In genomic region chrII:7139064-7139463, ce11 we compare ENCODE assay signal across 6 worm cellular contexts.
TF ChIP-seq lines count a peak whose summit lies in the region.

No protein-coding gene starts in this region.

TF ChIP-seq in whole organism, L1 larva, 84 proteins besides CTCF, POLR2A, EP300 and RAD21 (continues in another document):
- TF ChIP-seq nhr-90 (tag; optimal IDR thresholded peaks at IDR 0.05; lab: Kevin White, UChicago; ENCODE audit: poor library complexity) (peak; percentile 30), unc-30 (tag; optimal IDR thresholded peaks at IDR 0.05; lab: Kevin White, UChicago) (no peak), vab-15 (tag; optimal IDR thresholded peaks at IDR 0.05; lab: Kevin White, UChicago) (no peak), elt-3 (tag; optimal IDR thresholded peaks at IDR 0.05; lab: Kevin White, UChicago) (peak in 1 of 6 experiments; percentile 1), jun-1 (tag; optimal IDR thresholded peaks at IDR 0.05; lab: Kevin White, UChicago) (no peak), pax-3 (tag; optimal IDR thresholded peaks at IDR 0.05; lab: Kevin White, UChicago) (no peak), efl-3 (GFP tag; optimal IDR thresholded peaks at IDR 0.05; lab: Kevin White, UChicago) (no peak), alr-1 (tag; optimal IDR thresholded peaks at IDR 0.05; lab: Kevin White, UChicago; ENCODE audit: borderline replicate concordance) (no peak), grh-1 (GFP tag; IDR thresholded peaks at IDR 0.05; lab: Robert Waterston, UW) (no peak), snu-23 (GFP tag; optimal IDR thresholded peaks at IDR 0.05; lab: Kevin White, UChicago) (no peak), nhr-85 (tag; lab: Kevin White, UChicago) (no peak), sup-37 (GFP tag; optimal IDR thresholded peaks at IDR 0.05; lab: Kevin White, UChicago) (no peak), irx-1 (tag; optimal IDR thresholded peaks at IDR 0.05; lab: Kevin White, UChicago) (no peak), ztf-4 (tag; optimal IDR thresholded peaks at IDR 0.05; lab: Kevin White, UChicago) (no peak), lin-14 (GFP tag; optimal IDR thresholded peaks at IDR 0.05; lab: Kevin White, UChicago) (no peak), nhr-28 (tag; optimal IDR thresholded peaks at IDR 0.05; lab: Kevin White, UChicago) (no peak)

TF ChIP-seq in whole organism, L2 larva, 48 proteins besides CTCF, POLR2A, EP300 and RAD21:
- TF ChIP-seq fos-1 (tag; optimal IDR thresholded peaks at IDR 0.05; lab: Kevin White, UChicago): peak; percentile 67
- peak; percentile 54 for TF ChIP-seq sma-9 (GFP tag; optimal IDR thresholded peaks at IDR 0.05; lab: Kevin White, UChicago)
- TF ChIP-seq sma-9 (tag; optimal IDR thresholded peaks at IDR 0.05; lab: Kevin White, UChicago): no peak
- TF ChIP-seq ceh-82 (tag; optimal IDR thresholded peaks at IDR 0.05; lab: Kevin White, UChicago): no peak

TF ChIP-seq in whole organism, L3 larva, 47 proteins besides CTCF, POLR2A, EP300 and RAD21:
- TF ChIP-seq ceh-28 (tag; optimal IDR thresholded peaks at IDR 0.05; lab: Kevin White, UChicago) (no peak), elt-2 (tag; optimal IDR thresholded peaks at IDR 0.05; lab: Kevin White, UChicago) (peak; percentile 82), eor-1 (tag; optimal IDR thresholded peaks at IDR 0.05; lab: Kevin White, UChicago) (no peak), ceh-82 (tag; optimal IDR thresholded peaks at IDR 0.05; lab: Kevin White, UChicago) (no peak), ceh-16 (tag; optimal IDR thresholded peaks at IDR 0.05; lab: Kevin White, UChicago) (no peak), fkh-2 (tag; optimal IDR thresholded peaks at IDR 0.05; lab: Kevin White, UChicago) (no peak), pha-4 (tag; optimal IDR thresholded peaks at IDR 0.05; lab: Kevin White, UChicago) (peak; percentile 76), nhr-23 (tag; optimal IDR thresholded peaks at IDR 0.05; lab: Kevin White, UChicago) (no peak), pqm-1 (tag; optimal IDR thresholded peaks at IDR 0.05; lab: Kevin White, UChicago) (peak; percentile 86), snpc-4 (tag; optimal IDR thresholded peaks at IDR 0.05; lab: Kevin White, UChicago) (no peak), ztf-11 (tag; optimal IDR thresholded peaks at IDR 0.05; lab: Kevin White, UChicago) (no peak), nhr-28 (tag; optimal IDR thresholded peaks at IDR 0.05; lab: Kevin White, UChicago) (no peak), daf-12 (tag; optimal IDR thresholded peaks at IDR 0.05; lab: Kevin White, UChicago) (no peak), lin-39 (tag; optimal IDR thresholded peaks at IDR 0.05; lab: Kevin White, UChicago) (no peak), nhr-67 (tag; optimal IDR thresholded peaks at IDR 0.05; lab: Kevin White, UChicago) (no peak)

TF ChIP-seq in whole organism, L4 larva, 104 proteins besides CTCF, POLR2A, EP300 and RAD21:
- TF ChIP-seq lin-15B (tag; optimal IDR thresholded peaks at IDR 0.05; lab: Kevin White, UChicago) (no peak), zag-1 (tag; optimal IDR thresholded peaks at IDR 0.05; lab: Kevin White, UChicago) (no peak), zip-2 (tag; optimal IDR thresholded peaks at IDR 0.05; lab: Kevin White, UChicago) (no peak), pha-4 (GFP tag; IDR thresholded peaks at IDR 0.05; lab: Robert Waterston, UW) (no peak), pha-4 (tag; optimal IDR thresholded peaks at IDR 0.05; lab: Kevin White, UChicago) (no peak), nhr-28 (tag; optimal IDR thresholded peaks at IDR 0.05; lab: Kevin White, UChicago) (peak; percentile 60), T20F7.1 (GFP tag; optimal IDR thresholded peaks at IDR 0.05; lab: Kevin White, UChicago) (no peak), nhr-48 (tag; optimal IDR thresholded peaks at IDR 0.05; lab: Kevin White, UChicago) (no peak), daf-16 (GFP tag; optimal IDR thresholded peaks at IDR 0.05; lab: Kevin White, UChicago) (no peak), daf-16 (tag; optimal IDR thresholded peaks at IDR 0.05; lab: Kevin White, UChicago) (peak; percentile 92), php-3 (GFP tag; IDR thresholded peaks at IDR 0.05; lab: Robert Waterston, UW) (peak; percentile 65), unc-62 (GFP tag; optimal IDR thresholded peaks at IDR 0.05 in 1 of 2; lab: Kevin White, UChicago) (peak in 1 of 2 experiments; percentile 53), unc-62 (tag; optimal IDR thresholded peaks at IDR 0.05; lab: Kevin White, UChicago) (no peak), snpc-1.2 (GFP tag; IDR thresholded peaks at IDR 0.05; lab: Robert Waterston, UW) (no peak), mdt-29 (GFP tag; IDR thresholded peaks at IDR 0.05; lab: Robert Waterston, UW) (no peak), rbr-2 (tag; optimal IDR thresholded peaks at IDR 0.05; lab: Kevin White, UChicago) (no peak), sdz-12 (GFP tag; optimal IDR thresholded peaks at IDR 0.05; lab: Kevin White, UChicago) (no peak), pqm-1 (tag; optimal IDR thresholded peaks at IDR 0.05; lab: Kevin White, UChicago) (peak; percentile 86)
TF ChIP-seq in whole organism, L4 larva: peak in this region for 5.

TF ChIP-seq in whole organism, late embryonic, 69 proteins besides CTCF, POLR2A, EP300 and RAD21:
- TF ChIP-seq pros-1 (tag; optimal IDR thresholded peaks at IDR 0.05; lab: Kevin White, UChicago): no peak
- peak; percentile 74 for TF ChIP-seq elt-2 (tag; optimal IDR thresholded peaks at IDR 0.05; lab: Kevin White, UChicago)
- TF ChIP-seq fax-1 (tag; optimal IDR thresholded peaks at IDR 0.05; lab: Kevin White, UChicago): no peak

TF ChIP-seq in whole organism, young adult, 124 proteins besides CTCF, POLR2A, EP300 and RAD21:
- TF ChIP-seq nhr-80 (tag; optimal IDR thresholded peaks at IDR 0.05; lab: Kevin White, UChicago): peak; percentile 28
- TF ChIP-seq nfyb-1 (GFP tag; IDR thresholded peaks at IDR 0.05; lab: Robert Waterston, UW): no peak
